Worm (Caenorhabditis elegans): ENCODE data around the gene C09E7.7.

The C09E7.7 gene

ce11 chrIII:6587564-6587963 lies 36.5 kb upstream of the C09E7.7 start, which contains the start of gene ddo-3:
Gene ddo-3 (plus strand): TSS chrIII:6587864.
- TF ChIP-seq rpc-1 (optimal IDR thresholded peaks at IDR 0.05) (no peak), rpc-1 (tag; optimal IDR thresholded peaks at IDR 0.05) (no peak), Y53G8AR.9 (GFP tag; conservative IDR thresholded peaks at IDR 0.05) (no peak), chd-7 (tag; optimal IDR thresholded peaks at IDR 0.05) (no peak)

- TF ChIP-seq ceh-27 (GFP tag; optimal IDR thresholded peaks at IDR 0.05): no peak
- no peak for TF ChIP-seq hsf-1 (GFP tag; IDR thresholded peaks at IDR 0.05)
Observed at ce11 chrIII:6581585-6581984, 30.5 kb upstream of the C09E7.7 start, which contains the start of gene acr-21. Gene acr-21 (plus strand): TSS chrIII:6581885.

ce11 chrIII:6579398-6579797 lies 28.4 kb upstream of the C09E7.7 start, which contains the start of gene F27B3.8:
Gene F27B3.8 (plus strand): TSS chrIII:6579698.
- TF ChIP-seq cebp-1 (GFP tag; IDR thresholded peaks at IDR 0.05) (no peak), cebp-1 (tag; optimal IDR thresholded peaks at IDR 0.05) (no peak), F39B2.1 (GFP tag; IDR thresholded peaks at IDR 0.05) (no peak), sea-2 (GFP tag; IDR thresholded peaks at IDR 0.05) (no peak), ccch-3 (GFP tag; optimal IDR thresholded peaks at IDR 0.05) (no peak), pha-4 (tag; optimal IDR thresholded peaks at IDR 0.05) (no peak), tbp1 (GFP tag; optimal IDR thresholded peaks at IDR 0.05) (no peak), snpc-1.3 (tag; optimal IDR thresholded peaks at IDR 0.05; ENCODE audit: insufficient read depth) (no peak), Y53G8AR.9 (GFP tag; conservative IDR thresholded peaks at IDR 0.05) (no peak), hmg-1.2 (GFP tag; IDR thresholded peaks at IDR 0.05) (no peak), nhr-90 (tag; optimal IDR thresholded peaks at IDR 0.05) (no peak), dpl-1 (GFP tag; optimal IDR thresholded peaks at IDR 0.05) (no peak), xnd-1 (tag; optimal IDR thresholded peaks at IDR 0.05) (no peak), athp-1 (tag; optimal IDR thresholded peaks at IDR 0.05) (no peak), K12H6.12 (tag; optimal IDR thresholded peaks at IDR 0.05) (no peak), ekl-4 (GFP tag; IDR thresholded peaks at IDR 0.05) (no peak), hsf-1 (GFP tag; IDR thresholded peaks at IDR 0.05) (no peak), ceh-79 (tag; optimal IDR thresholded peaks at IDR 0.05) (no peak), fkh-3 (tag; optimal IDR thresholded peaks at IDR 0.05) (no peak), rcor-1 (GFP tag; IDR thresholded peaks at IDR 0.05) (no peak), madf-6 (GFP tag; IDR thresholded peaks at IDR 0.05) (no peak)

ce11 chrIII:6578505-6578904 lies 27.5 kb upstream of the C09E7.7 start, which contains the start of gene F27B3.6:
Gene F27B3.6 (minus strand): TSS chrIII:6578605.
- TF ChIP-seq sptf-2 (GFP tag; optimal IDR thresholded peaks at IDR 0.05) (no peak), bed-1 (GFP tag; IDR thresholded peaks at IDR 0.05) (no peak), atf-7 (tag; optimal IDR thresholded peaks at IDR 0.05) (no peak), Y53F4B.3 (GFP tag; IDR thresholded peaks at IDR 0.05) (no peak), him-1 (tag; optimal IDR thresholded peaks at IDR 0.05) (no peak), Y79H2A.3 (GFP tag; conservative IDR thresholded peaks at IDR 0.05) (no peak), attf-3 (GFP tag; conservative IDR thresholded peaks at IDR 0.05) (no peak), rcor-1 (GFP tag; IDR thresholded peaks at IDR 0.05) (no peak), ceh-40 (GFP tag; IDR thresholded peaks at IDR 0.05) (no peak), sea-2 (GFP tag; IDR thresholded peaks at IDR 0.05) (no peak), F37B4.10 (GFP tag; IDR thresholded peaks at IDR 0.05) (no peak), F39B2.1 (GFP tag; IDR thresholded peaks at IDR 0.05) (no peak), F10E7.11 (tag; optimal IDR thresholded peaks at IDR 0.05) (no peak), mel-28 (tag; optimal IDR thresholded peaks at IDR 0.05; ENCODE audit: borderline replicate concordance) (no peak), nhr-90 (tag; optimal IDR thresholded peaks at IDR 0.05) (no peak), B0035.1 (tag; optimal IDR thresholded peaks at IDR 0.05) (no peak), chd-7 (tag; optimal IDR thresholded peaks at IDR 0.05) (no peak)
